Fruit fly (Drosophila melanogaster): ENCODE results near the gene CG7573.

CG7573 gene

DNA sequence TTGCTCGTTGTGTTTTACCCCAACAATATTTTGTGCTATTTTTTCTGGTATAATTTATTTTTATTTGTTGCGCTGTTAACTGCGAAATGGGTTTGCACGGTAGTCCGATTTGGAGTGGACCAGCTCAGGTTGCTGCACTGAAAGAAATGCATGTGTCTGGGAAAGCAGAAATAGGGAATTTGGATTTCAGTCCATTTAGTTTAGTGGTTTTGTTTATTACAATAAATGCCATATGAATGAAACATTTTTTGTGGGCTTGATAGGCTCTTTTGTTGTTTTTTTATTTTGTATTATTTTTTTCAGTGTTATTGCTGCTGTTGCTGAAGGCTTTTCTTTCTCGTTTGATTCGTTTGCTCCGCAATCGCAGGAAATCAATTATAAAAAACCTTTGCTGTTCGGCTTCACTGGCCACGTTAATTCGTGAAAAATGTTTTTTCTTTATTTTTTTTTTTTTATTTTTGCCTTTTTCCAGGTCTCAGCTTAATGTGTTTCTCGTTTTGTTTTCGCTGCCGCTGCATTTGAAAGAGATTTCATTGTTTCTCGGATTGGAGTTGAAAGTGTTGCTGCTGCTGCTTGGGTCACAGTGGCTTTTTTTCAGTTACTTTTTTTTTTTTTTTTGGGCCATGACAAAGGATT, 14.2 kb downstream of the CG7573 start (continued):
- TF ChIP-seq Trl (optimal IDR thresholded peaks at IDR 0.05), result no peak
- peak; percentile 53 for TF ChIP-seq Trl (GFP tag; optimal IDR thresholded peaks at IDR 0.05)
- TF ChIP-seq sr (GFP tag; IDR thresholded peaks at IDR 0.05), result peak; percentile 48; the same call in 1 of the 3 replicates
- TF ChIP-seq zen (tag; optimal IDR thresholded peaks at IDR 0.05), result peak; percentile 84
- peak; percentile 14 for TF ChIP-seq Deaf1 (tag; optimal IDR thresholded peaks at IDR 0.05)
- TF ChIP-seq cad (GFP tag; optimal IDR thresholded peaks at IDR 0.05), result no peak
- TF ChIP-seq CG42726 (GFP tag; IDR thresholded peaks at IDR 0.05; ENCODE audit: partially characterized antibody), result no peak
- peak; percentile 77; the same call in 2 of the 3 replicates for TF ChIP-seq CG34422 (GFP tag; IDR thresholded peaks at IDR 0.05)
- TF ChIP-seq CG8478 (optimal IDR thresholded peaks at IDR 0.05), result no peak
- TF ChIP-seq CG4730 (GFP tag; IDR thresholded peaks at IDR 0.05), result peak; percentile 61
- TF ChIP-seq CG3847 (GFP tag; IDR thresholded peaks at IDR 0.05), result peak; percentile 57
- TF ChIP-seq CG17802 (tag; optimal IDR thresholded peaks at IDR 0.05), result peak; percentile 52
- TF ChIP-seq gsb-n (tag; optimal IDR thresholded peaks at IDR 0.05), result peak; percentile 54
- peak; percentile 46; the same call in 1 of the 3 replicates for TF ChIP-seq CG11093 (GFP tag; IDR thresholded peaks at IDR 0.05)
- TF ChIP-seq CG7556 (GFP tag; optimal IDR thresholded peaks at IDR 0.05), result peak; percentile 61
- no peak for TF ChIP-seq klu (GFP tag; IDR thresholded peaks at IDR 0.05)
- peak; percentile 71 for TF ChIP-seq ems (GFP tag; optimal IDR thresholded peaks at IDR 0.05)
- peak; percentile 54 for TF ChIP-seq dimm (GFP tag; IDR thresholded peaks at IDR 0.05)
- TF ChIP-seq CoRest (tag; optimal IDR thresholded peaks at IDR 0.05), result peak; percentile 73
- peak; percentile 57 for TF ChIP-seq CG6272 (GFP tag; IDR thresholded peaks at IDR 0.05)
- peak; percentile 71 for TF ChIP-seq NC2α (GFP tag; optimal IDR thresholded peaks at IDR 0.05)
- peak; percentile 62 for TF ChIP-seq CG11723 (GFP tag; optimal IDR thresholded peaks at IDR 0.05)
- peak; percentile 84 for TF ChIP-seq Xrp1 (GFP tag; IDR thresholded peaks at IDR 0.05)
- TF ChIP-seq grau (tag; optimal IDR thresholded peaks at IDR 0.05), result peak; percentile 67
- TF ChIP-seq Ssrp (tag; optimal IDR thresholded peaks at IDR 0.05), result peak; percentile 77
- TF ChIP-seq D19A (tag; optimal IDR thresholded peaks at IDR 0.05), result peak; percentile 73
- TF ChIP-seq CG3065 (GFP tag; optimal IDR thresholded peaks at IDR 0.05), result peak; percentile 44
- TF ChIP-seq Max (GFP tag; optimal IDR thresholded peaks at IDR 0.05), result peak; percentile 77
- peak; percentile 66 for TF ChIP-seq Spps (tag; optimal IDR thresholded peaks at IDR 0.05)
- peak; percentile 74 for TF ChIP-seq CG1647 (GFP tag; optimal IDR thresholded peaks at IDR 0.05)
- peak; percentile 63 for TF ChIP-seq tap (tag; optimal IDR thresholded peaks at IDR 0.05)
- TF ChIP-seq repo (GFP tag; optimal IDR thresholded peaks at IDR 0.05), result peak; percentile 51
- TF ChIP-seq phol (tag; optimal IDR thresholded peaks at IDR 0.05), result peak; percentile 84
- peak; percentile 18 for TF ChIP-seq Neu2 (GFP tag; optimal IDR thresholded peaks at IDR 0.05; ENCODE audit: borderline replicate concordance)
- peak; percentile 12 for TF ChIP-seq slou (GFP tag; optimal IDR thresholded peaks at IDR 0.05)
- no peak for TF ChIP-seq Taf1 (GFP tag; IDR thresholded peaks at IDR 0.05)
- no peak for TF ChIP-seq Dref (GFP tag; IDR thresholded peaks at IDR 0.05)
- TF ChIP-seq CG11560 (tag; IDR thresholded peaks at IDR 0.05), result no peak
- TF ChIP-seq CG30403 (GFP tag; optimal IDR thresholded peaks at IDR 0.05), result peak; percentile 65
- no peak for TF ChIP-seq CrebB (tag; optimal IDR thresholded peaks at IDR 0.05)
- TF ChIP-seq CG11247 (GFP tag; IDR thresholded peaks at IDR 0.05), result peak; percentile 39; the same call in 1 of the 2 replicates
- peak in 1 of 2 experiments; percentile 17 for TF ChIP-seq crp (GFP tag; optimal IDR thresholded peaks at IDR 0.05)
- TF ChIP-seq Mad (GFP tag; optimal IDR thresholded peaks at IDR 0.05), result peak; percentile 67
- TF ChIP-seq exex (tag; optimal IDR thresholded peaks at IDR 0.05), result no peak
- peak; percentile 77 for TF ChIP-seq CG12391 (tag; optimal IDR thresholded peaks at IDR 0.05)
- peak; percentile 62 for TF ChIP-seq CG5180 (GFP tag; optimal IDR thresholded peaks at IDR 0.05)
- TF ChIP-seq CG34376 (GFP tag; optimal IDR thresholded peaks at IDR 0.05), result no peak
- TF ChIP-seq CTCF (GFP tag; optimal IDR thresholded peaks at IDR 0.05), result peak; percentile 29
- peak; percentile 42; the same call in 1 of the 2 replicates for TF ChIP-seq CG9215 (GFP tag; IDR thresholded peaks at IDR 0.05)
- peak; percentile 82 to 83 for TF ChIP-seq bsh (GFP tag; optimal IDR thresholded peaks at IDR 0.05)
- peak; percentile 80 for TF ChIP-seq NK7.1 (GFP tag; optimal IDR thresholded peaks at IDR 0.05)

Measured in whole organism, embryonic.